Fruit fly (Drosophila melanogaster): ENCODE data around the gene CG34247.

CG34247 gene

DNA sequence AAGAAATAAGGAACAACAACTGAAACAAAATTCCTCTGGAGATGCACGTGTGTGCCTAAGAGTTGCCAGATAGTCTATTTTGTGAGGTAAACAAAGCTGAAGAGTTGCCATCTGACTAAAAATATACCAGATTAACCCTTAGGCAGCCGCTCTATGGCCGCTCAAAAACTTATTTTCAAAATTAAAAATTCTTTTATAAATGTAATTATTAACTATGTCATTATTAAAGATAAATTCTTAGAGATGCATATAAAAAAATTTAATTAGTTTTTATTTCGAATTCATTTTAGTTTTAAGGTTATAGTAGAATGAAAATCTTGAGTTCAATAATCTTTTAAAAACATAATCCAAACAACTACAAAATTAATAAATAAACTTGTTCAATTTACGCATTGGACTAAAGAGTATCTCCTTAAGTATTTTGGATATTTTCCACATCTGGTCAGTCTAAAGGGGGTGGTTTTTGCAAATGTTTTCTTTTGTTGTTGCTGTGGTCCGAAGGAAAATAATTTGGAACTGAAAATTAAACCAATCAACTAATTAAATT lies 32.7 kb downstream of the CG34247 start, which contains the start of gene Tmx3 (continued):
- peak; percentile 94 for TF ChIP-seq CG14441 (GFP tag; IDR thresholded peaks at IDR 0.05)
- no peak for TF ChIP-seq TFAM (GFP tag; optimal IDR thresholded peaks at IDR 0.05)
- TF ChIP-seq Vsx1 (GFP tag; optimal IDR thresholded peaks at IDR 0.05): no peak
- no peak for TF ChIP-seq hkb (optimal IDR thresholded peaks at IDR 0.05)
- TF ChIP-seq hkb (GFP tag; IDR thresholded peaks at IDR 0.05): peak; percentile 84
- no peak for TF ChIP-seq Deaf1 (tag; optimal IDR thresholded peaks at IDR 0.05)
- peak; percentile 96 for TF ChIP-seq CG32532 (GFP tag; IDR thresholded peaks at IDR 0.05)
- peak; percentile 90 for TF ChIP-seq CG30403 (GFP tag; optimal IDR thresholded peaks at IDR 0.05)
- TF ChIP-seq CG8290 (GFP tag; optimal IDR thresholded peaks at IDR 0.05): peak; percentile 83
- TF ChIP-seq CG8290 (tag; optimal IDR thresholded peaks at IDR 0.05): peak in 1 of 2 experiments; percentile 19
- TF ChIP-seq Ssrp (tag; optimal IDR thresholded peaks at IDR 0.05): peak; percentile 92
- TF ChIP-seq Asciz (GFP tag; optimal IDR thresholded peaks at IDR 0.05): peak; percentile 30
- TF ChIP-seq pan (optimal IDR thresholded peaks at IDR 0.05): no peak
- peak in 1 of 2 experiments; percentile 95 for TF ChIP-seq pan (GFP tag; optimal IDR thresholded peaks at IDR 0.05 in 1 of 2, IDR thresholded peaks at IDR 0.05 in 1 of 2)
- TF ChIP-seq CG17568 (GFP tag; optimal IDR thresholded peaks at IDR 0.05): no peak
- peak; percentile 77 for TF ChIP-seq CG8765 (GFP tag; IDR thresholded peaks at IDR 0.05)
- TF ChIP-seq Dip2 (GFP tag; IDR thresholded peaks at IDR 0.05): no peak
- peak; percentile 91 for TF ChIP-seq grau (tag; optimal IDR thresholded peaks at IDR 0.05)
- peak; percentile 59 for TF ChIP-seq Elba2 (GFP tag; optimal IDR thresholded peaks at IDR 0.05)
- TF ChIP-seq fd96Cb (tag; optimal IDR thresholded peaks at IDR 0.05): peak; percentile 89
- peak; percentile 99 for TF ChIP-seq CG10959 (GFP tag; IDR thresholded peaks at IDR 0.05)
- TF ChIP-seq mam (GFP tag; optimal IDR thresholded peaks at IDR 0.05): peak; percentile 81
- TF ChIP-seq Hand (GFP tag; optimal IDR thresholded peaks at IDR 0.05): peak; percentile 41
- peak; percentile 49 for TF ChIP-seq vfl (GFP tag; optimal IDR thresholded peaks at IDR 0.05)
- TF ChIP-seq CG32772 (GFP tag; IDR thresholded peaks at IDR 0.05): peak; percentile 95
- TF ChIP-seq bab2 (GFP tag; optimal IDR thresholded peaks at IDR 0.05): peak; percentile 66
- peak; percentile 40 for TF ChIP-seq tup (GFP tag; optimal IDR thresholded peaks at IDR 0.05)
- no peak for TF ChIP-seq Bdp1 (GFP tag; optimal IDR thresholded peaks at IDR 0.05)
- TF ChIP-seq sc (optimal IDR thresholded peaks at IDR 0.05): no peak
- TF ChIP-seq sc (GFP tag; optimal IDR thresholded peaks at IDR 0.05): peak; percentile 74
- no peak for TF ChIP-seq da (GFP tag; optimal IDR thresholded peaks at IDR 0.05)
- TF ChIP-seq Dfd (GFP tag; optimal IDR thresholded peaks at IDR 0.05): no peak
- peak; percentile 77 for TF ChIP-seq tap (tag; optimal IDR thresholded peaks at IDR 0.05)
- TF ChIP-seq chm (GFP tag; IDR thresholded peaks at IDR 0.05): no peak
- TF ChIP-seq gfzf (GFP tag; optimal IDR thresholded peaks at IDR 0.05): peak; percentile 60
- TF ChIP-seq dan (GFP tag; IDR thresholded peaks at IDR 0.05): no peak
- peak in 1 of 2 experiments; percentile 66 for TF ChIP-seq Pdp1 (GFP tag; optimal IDR thresholded peaks at IDR 0.05)
- TF ChIP-seq Hsf (GFP tag; optimal IDR thresholded peaks at IDR 0.05): peak; percentile 70
- TF ChIP-seq CG10147 (GFP tag; optimal IDR thresholded peaks at IDR 0.05): peak; percentile 88
- peak; percentile 28 for TF ChIP-seq CG6254 (GFP tag; optimal IDR thresholded peaks at IDR 0.05)
- TF ChIP-seq CG17359 (tag; optimal IDR thresholded peaks at IDR 0.05): peak; percentile 90
- peak; percentile 76; the same call in 2 of the 3 replicates for TF ChIP-seq C15 (GFP tag; IDR thresholded peaks at IDR 0.05)
- TF ChIP-seq ems (GFP tag; optimal IDR thresholded peaks at IDR 0.05): peak; percentile 57
- no peak for TF ChIP-seq D (optimal IDR thresholded peaks at IDR 0.05)
- peak; percentile 68 for TF ChIP-seq D (GFP tag; optimal IDR thresholded peaks at IDR 0.05)
- no peak for TF ChIP-seq gsb (GFP tag; IDR thresholded peaks at IDR 0.05)
- no peak for TF ChIP-seq mirr (GFP tag; optimal IDR thresholded peaks at IDR 0.05)
- TF ChIP-seq CG1233 (GFP tag; optimal IDR thresholded peaks at IDR 0.05): peak; percentile 85
- no peak for TF ChIP-seq CG13894 (tag; optimal IDR thresholded peaks at IDR 0.05)
- TF ChIP-seq hbn (GFP tag; IDR thresholded peaks at IDR 0.05; ENCODE audit: partially characterized antibody): no peak
- TF ChIP-seq CG17328 (GFP tag; IDR thresholded peaks at IDR 0.05): peak; percentile 89
- no peak for TF ChIP-seq CG11696 (GFP tag; IDR thresholded peaks at IDR 0.05)
